Fruit fly (Drosophila melanogaster): Measurements from ENCODE around the gene CG2861.

CG2861 gene

DNA sequence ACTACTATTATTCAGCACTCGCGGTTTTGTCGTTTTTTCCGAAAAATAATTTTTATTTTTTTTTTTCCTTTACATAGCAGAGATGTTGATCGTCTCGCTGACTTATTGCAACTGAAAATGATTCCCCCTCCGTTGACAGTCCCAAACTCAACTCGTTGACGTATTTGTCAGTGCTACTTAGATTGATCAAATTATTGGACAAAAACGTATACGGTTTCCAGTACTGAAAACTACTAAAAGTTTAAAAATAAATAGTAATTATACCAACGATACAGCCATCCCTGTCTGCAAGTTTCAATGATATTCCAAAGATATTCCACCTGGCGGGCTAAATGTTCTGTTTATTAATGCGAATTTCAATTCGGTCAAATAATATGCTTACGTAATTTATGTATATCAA, at the start of gene CG2861:
TSS of gene CG2861 (minus strand) at position 101 of the 400 bp plus-strand sequence.
- TF ChIP-seq CG31627 (GFP tag; optimal IDR thresholded peaks at IDR 0.05) = no peak
- no peak for TF ChIP-seq dsx (GFP tag; optimal IDR thresholded peaks at IDR 0.05; ENCODE audit: poor library complexity, severe bottlenecking)
- no peak for TF ChIP-seq Blimp-1 (GFP tag; optimal IDR thresholded peaks at IDR 0.05)
- TF ChIP-seq Hr38 (GFP tag; optimal IDR thresholded peaks at IDR 0.05) = no peak
- TF ChIP-seq CG8632 (GFP tag; optimal IDR thresholded peaks at IDR 0.05) = no peak
- TF ChIP-seq CG6854 (GFP tag; optimal IDR thresholded peaks at IDR 0.05) = no peak
- no peak for TF ChIP-seq fd59A (GFP tag; optimal IDR thresholded peaks at IDR 0.05)
- TF ChIP-seq vri (GFP tag; optimal IDR thresholded peaks at IDR 0.05) = no peak
- no peak for TF ChIP-seq CG32006 (GFP tag; optimal IDR thresholded peaks at IDR 0.05)
- TF ChIP-seq CG9139 (GFP tag; optimal IDR thresholded peaks at IDR 0.05) = no peak
- no peak for TF ChIP-seq eg (GFP tag; IDR thresholded peaks at IDR 0.05)
- no peak for TF ChIP-seq Sox15 (GFP tag; optimal IDR thresholded peaks at IDR 0.05)
- TF ChIP-seq cyc (GFP tag; optimal IDR thresholded peaks at IDR 0.05) = no peak
- TF ChIP-seq acj6 (GFP tag; optimal IDR thresholded peaks at IDR 0.05) = no peak
- TF ChIP-seq dac (GFP tag; optimal IDR thresholded peaks at IDR 0.05) = no peak
- TF ChIP-seq Hr4 (GFP tag; optimal IDR thresholded peaks at IDR 0.05) = no peak
- no peak for TF ChIP-seq CG3032 (tag; optimal IDR thresholded peaks at IDR 0.05)
- TF ChIP-seq Lpt (GFP tag; optimal IDR thresholded peaks at IDR 0.05) = no peak
- no peak for TF ChIP-seq Gug (GFP tag; IDR thresholded peaks at IDR 0.05)
- TF ChIP-seq Eip78C (GFP tag) = no peak

DNA sequence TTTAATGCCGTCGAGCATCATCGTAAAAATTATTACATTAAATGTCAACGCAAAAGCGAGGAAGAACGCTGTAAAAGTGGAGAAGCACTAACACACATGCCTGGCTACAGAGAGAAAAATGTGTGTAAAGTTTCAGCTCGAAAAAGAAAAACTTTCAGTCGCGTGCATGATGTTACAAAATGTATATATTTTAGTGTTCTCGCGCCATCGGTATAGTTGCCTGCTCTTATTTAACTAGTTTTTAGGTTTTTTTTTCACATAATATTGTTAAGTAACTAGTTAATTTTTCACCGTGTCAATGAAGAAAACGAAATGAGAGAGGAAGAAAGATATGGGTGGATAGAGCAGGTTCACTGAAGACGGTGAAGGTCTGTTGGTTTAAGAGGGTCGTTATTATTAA, 44.7 kb upstream of the CG2861 start:
- TF ChIP-seq Hr39 (GFP tag; optimal IDR thresholded peaks at IDR 0.05) = no peak
- TF ChIP-seq spab (GFP tag; optimal IDR thresholded peaks at IDR 0.05) = no peak
- TF ChIP-seq CG15336 (GFP tag; IDR thresholded peaks at IDR 0.05) = no peak
- no peak for TF ChIP-seq CG1621 (tag; optimal IDR thresholded peaks at IDR 0.05)
- TF ChIP-seq CG7368 (GFP tag; optimal IDR thresholded peaks at IDR 0.05) = no peak
- no peak for TF ChIP-seq Sox14 (GFP tag; optimal IDR thresholded peaks at IDR 0.05)
- no peak for TF ChIP-seq fd85E (GFP tag; optimal IDR thresholded peaks at IDR 0.05)
- no peak for TF ChIP-seq CG16779 (tag; optimal IDR thresholded peaks at IDR 0.05)
- TF ChIP-seq cyc (GFP tag; optimal IDR thresholded peaks at IDR 0.05) = no peak
- TF ChIP-seq Ets96B (tag; optimal IDR thresholded peaks at IDR 0.05) = no peak
- TF ChIP-seq CG32006 (GFP tag; optimal IDR thresholded peaks at IDR 0.05) = no peak
- TF ChIP-seq Eip75B (GFP tag; optimal IDR thresholded peaks at IDR 0.05) = no peak
- no peak for TF ChIP-seq Lpt (GFP tag; optimal IDR thresholded peaks at IDR 0.05)
- no peak for TF ChIP-seq Smox (GFP tag; optimal IDR thresholded peaks at IDR 0.05)
- no peak for TF ChIP-seq salr (GFP tag; optimal IDR thresholded peaks at IDR 0.05)
- no peak for TF ChIP-seq vri (GFP tag; optimal IDR thresholded peaks at IDR 0.05)
- no peak for TF ChIP-seq CG6163 (GFP tag; IDR thresholded peaks at IDR 0.05)
- TF ChIP-seq CG6276 (GFP tag; optimal IDR thresholded peaks at IDR 0.05) = no peak
- no peak for TF ChIP-seq CG4318 (GFP tag; optimal IDR thresholded peaks at IDR 0.05)

DNA sequence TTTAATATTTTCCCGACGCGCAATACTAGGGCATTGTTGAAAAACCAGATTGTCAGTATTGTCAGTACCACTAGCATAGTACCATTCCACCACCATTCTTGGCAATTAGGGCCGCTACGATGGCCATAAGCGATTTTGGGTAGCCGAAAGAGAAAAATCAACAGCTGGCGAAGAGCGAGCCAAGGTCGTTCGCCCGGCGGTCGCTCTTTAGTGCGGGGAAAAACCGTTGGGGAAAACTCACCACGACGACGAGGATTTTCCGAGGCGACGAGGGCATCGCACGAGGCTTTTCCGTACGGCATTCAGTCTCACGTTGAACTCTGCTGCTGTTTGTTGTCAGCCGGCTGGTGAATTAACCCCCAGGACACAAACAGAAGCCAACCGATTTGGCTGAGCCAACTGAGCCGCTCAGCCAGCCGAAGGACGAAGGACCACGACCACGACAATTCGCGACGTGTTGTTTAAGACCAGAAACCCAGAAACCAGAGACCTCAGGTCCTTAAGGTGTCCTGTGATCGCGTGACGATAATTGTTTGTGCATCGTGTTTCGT, 36.0 kb upstream of the CG2861 start, which contains the start of gene CG42594:
TSS of gene CG42594 (plus strand) at position 286 of the 551 bp plus-strand sequence.
- TF ChIP-seq Ets21C (GFP tag; optimal IDR thresholded peaks at IDR 0.05) = no peak
- TF ChIP-seq CG6276 (GFP tag; optimal IDR thresholded peaks at IDR 0.05) = no peak
- no peak for TF ChIP-seq CG1621 (tag; optimal IDR thresholded peaks at IDR 0.05)
- no peak for TF ChIP-seq topi (GFP tag; optimal IDR thresholded peaks at IDR 0.05)
- no peak for TF ChIP-seq vri (GFP tag; optimal IDR thresholded peaks at IDR 0.05)
- TF ChIP-seq Hr38 (GFP tag; optimal IDR thresholded peaks at IDR 0.05) = no peak
- no peak for TF ChIP-seq Eip75B (GFP tag; optimal IDR thresholded peaks at IDR 0.05)
- TF ChIP-seq CG3919 (GFP tag; optimal IDR thresholded peaks at IDR 0.05) = no peak
- TF ChIP-seq fd59A (GFP tag; optimal IDR thresholded peaks at IDR 0.05) = no peak
- no peak for TF ChIP-seq ss (GFP tag; optimal IDR thresholded peaks at IDR 0.05)
- no peak for TF ChIP-seq CG6792 (GFP tag; optimal IDR thresholded peaks at IDR 0.05)
- TF ChIP-seq CG6163 (GFP tag; IDR thresholded peaks at IDR 0.05) = no peak
- no peak for TF ChIP-seq Met (GFP tag; optimal IDR thresholded peaks at IDR 0.05)
- no peak for TF ChIP-seq eg (GFP tag; IDR thresholded peaks at IDR 0.05)
- TF ChIP-seq fkh (GFP tag; optimal IDR thresholded peaks at IDR 0.05) = no peak
- TF ChIP-seq CG31627 (GFP tag; optimal IDR thresholded peaks at IDR 0.05) = no peak

Measured in whole organism, prepupa.